Fruit fly (Drosophila melanogaster) whole organism, adult: ENCODE data around the gene Ufd1.

Experiments
- CG11617 ChIP-seq: fragments of 200-800 bp; sonication (Bioruptor generic); optimal IDR thresholded peaks from 2 replicates; lab custom pipeline; 2017; ENCODE audit warnings: mild to moderate bottlenecking, missing biosample characterization, missing genetic modification reagents, missing genetic modification characterization
- CG12768 ChIP-seq: fragments of 200-800 bp; sonication (Bioruptor generic); optimal IDR thresholded peaks from 2 replicates; lab custom pipeline; 2017; ENCODE audit warnings: missing biosample characterization, missing genetic modification characterization, mild to moderate bottlenecking, moderate library complexity, missing genetic modification reagents
- CG14711 ChIP-seq: fragments of 200-800 bp; sonication (Bioruptor generic); optimal IDR thresholded peaks from 2 replicates; lab custom pipeline; 2018; ENCODE audit warnings: missing biosample characterization, mild to moderate bottlenecking, missing genetic modification characterization, moderate library complexity
- CG1620 ChIP-seq: fragments of 200-800 bp; sonication (Bioruptor generic); optimal IDR thresholded peaks from 2 replicates; lab custom pipeline; 2016; ENCODE audit warnings: missing biosample characterization, missing genetic modification characterization
- CG33017 ChIP-seq: fragments of 200-800 bp; sonication (Bioruptor generic); optimal IDR thresholded peaks from 2 replicates; lab custom pipeline; 2018; ENCODE audit warnings: missing biosample characterization, mild to moderate bottlenecking, missing genetic modification characterization, moderate library complexity
- CG5204 ChIP-seq: fragments of 200-800 bp; sonication (Bioruptor generic); optimal IDR thresholded peaks from 2 replicates; lab custom pipeline; 2016; ENCODE audit warnings: missing biosample characterization, missing genetic modification characterization
- CG7045 ChIP-seq: fragments of 200-800 bp; sonication (Bioruptor generic); optimal IDR thresholded peaks from 2 replicates; lab custom pipeline; 2017; ENCODE audit warnings: missing biosample characterization, mild to moderate bottlenecking, missing genetic modification characterization
- CG7101 ChIP-seq: fragments of 200-800 bp; sonication (Bioruptor generic); optimal IDR thresholded peaks from 2 replicates; lab custom pipeline; 2018; ENCODE audit warnings: missing biosample characterization, mild to moderate bottlenecking, missing genetic modification characterization, moderate library complexity
- Clk ChIP-seq: fragments of 200-800 bp; sonication (Bioruptor generic); optimal IDR thresholded peaks from 2 replicates; lab custom pipeline; 2017; ENCODE audit warnings: missing biosample characterization, missing genetic modification characterization
- Crg-1 ChIP-seq: fragments of 200-800 bp; sonication (Bioruptor generic); optimal IDR thresholded peaks from 2 replicates; lab custom pipeline; 2016; ENCODE audit warnings: missing biosample characterization, missing genetic modification characterization
- Hr96 ChIP-seq: fragments of 200-800 bp; sonication (Bioruptor generic); optimal IDR thresholded peaks from 2 replicates; lab custom pipeline; 2016; ENCODE audit warnings: missing biosample characterization, missing genetic modification characterization
- Mnt ChIP-seq: fragments of 200-800 bp; sonication (Bioruptor generic); optimal IDR thresholded peaks from 2 replicates; lab custom pipeline; 2016; ENCODE audit warnings: missing biosample characterization, mild to moderate bottlenecking, missing genetic modification characterization
- bab1 ChIP-seq: fragments of 200-800 bp; sonication (Bioruptor generic); optimal IDR thresholded peaks from 3 replicates; lab custom pipeline; 2019; ENCODE audit warnings: missing biosample characterization, mild to moderate bottlenecking, missing genetic modification characterization, moderate library complexity
- cic ChIP-seq: fragments of 200-800 bp; sonication (Bioruptor generic); optimal IDR thresholded peaks from 2 replicates; lab custom pipeline; 2017; ENCODE audit warnings: missing biosample characterization, mild to moderate bottlenecking, missing genetic modification characterization, moderate library complexity
- cnc ChIP-seq, 2 experiments: fragments of >200 bp; optimal IDR thresholded peaks; 2 replicates each; lab custom pipeline; 2017
- kay ChIP-seq: fragments of 200-800 bp; sonication (Bioruptor generic); peaks from one replicate; lab custom pipeline; 2016; ENCODE audit warnings: missing biosample characterization, missing genetic modification characterization, borderline replicate concordance
- ovo ChIP-seq: fragments of 200-800 bp; sonication (Bioruptor generic); optimal IDR thresholded peaks from 2 replicates; lab custom pipeline; 2016; ENCODE audit warnings: missing biosample characterization, missing genetic modification characterization
- pad ChIP-seq: fragments of 200-800 bp; sonication (Bioruptor generic); optimal IDR thresholded peaks from 3 replicates; lab custom pipeline; 2017; ENCODE audit warnings: missing biosample characterization, missing genetic modification characterization, mild to moderate bottlenecking, moderate library complexity, missing genetic modification reagents
- tj ChIP-seq: fragments of 200-800 bp; sonication (Bioruptor generic); optimal IDR thresholded peaks from 3 replicates; lab custom pipeline; 2017; ENCODE audit warnings: missing biosample characterization, mild to moderate bottlenecking, missing genetic modification characterization, moderate library complexity
- toe ChIP-seq: fragments of 200-800 bp; sonication (Bioruptor generic); optimal IDR thresholded peaks from 2 replicates; lab custom pipeline; 2016; ENCODE audit warnings: missing biosample characterization, missing genetic modification characterization

The Ufd1 gene

DNA sequence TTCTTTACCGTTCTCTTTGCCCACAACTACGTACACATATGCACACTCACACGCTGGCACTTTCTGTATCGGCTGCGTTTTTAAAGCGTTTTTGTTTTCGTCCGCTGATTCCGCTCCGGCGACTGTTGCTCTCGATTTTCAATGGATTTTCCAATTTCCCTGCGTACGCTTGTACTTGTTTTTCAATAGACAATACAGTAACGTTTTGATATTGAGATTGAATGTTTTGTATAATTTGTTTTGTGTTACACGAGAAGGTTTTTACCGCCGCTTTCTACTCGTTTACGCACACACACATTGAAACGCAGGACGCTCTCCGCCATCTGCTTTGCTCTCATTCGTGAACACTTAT is 30.4 kb downstream of the Ufd1 start:
- TF ChIP-seq toe: no peak
- peak; percentile 3 for TF ChIP-seq cic (GFP tag; lab: Kevin White, UChicago)
- no peak for TF ChIP-seq bab1 (GFP tag; lab: Kevin White, UChicago)
- TF ChIP-seq Crg-1: no peak
- TF ChIP-seq CG5204: no peak
- TF ChIP-seq CG12768: no peak

DNA sequence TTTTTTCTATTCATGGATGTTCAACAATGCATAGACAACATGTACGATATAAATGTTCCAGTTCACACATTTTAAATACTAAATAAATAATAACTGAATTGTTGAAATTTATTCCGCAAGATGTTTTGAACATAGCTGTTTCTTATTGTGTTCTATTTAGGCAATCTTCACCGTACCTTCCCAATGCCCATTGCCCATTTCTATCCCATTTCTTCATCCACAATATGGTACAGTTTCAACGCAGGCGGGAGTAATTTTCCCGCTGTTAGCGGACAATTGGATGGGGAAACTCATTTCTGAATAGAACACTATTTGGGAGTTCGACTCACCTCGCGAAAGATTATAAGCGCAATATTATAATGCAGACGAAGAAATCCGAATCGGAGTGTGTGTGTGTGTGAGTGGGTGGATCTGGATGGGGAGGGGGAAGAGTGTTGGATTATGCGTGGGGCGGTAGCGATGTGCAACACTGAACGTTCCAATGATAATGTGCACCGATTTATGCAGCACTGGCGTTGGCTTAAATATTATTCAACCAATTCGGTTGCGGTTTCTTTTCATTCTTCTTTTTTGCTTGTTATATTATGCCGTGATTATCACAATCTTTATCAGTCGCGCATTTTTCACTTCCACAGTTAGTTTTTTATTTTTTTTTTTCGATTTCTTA is 30.9 kb downstream of the Ufd1 start:
- TF ChIP-seq CG12768 (peak; percentile 82), bab1 (GFP tag; lab: Kevin White, UChicago) (no peak), tj (GFP tag; lab: Kevin White, UChicago) (peak; percentile 51), pad (GFP tag; lab: Kevin White, UChicago) (peak; percentile 76), CG1620 (peak; percentile 79), ovo (GFP tag; lab: Kevin White, UChicago) (peak; percentile 7), Mnt (GFP tag; lab: Kevin White, UChicago) (peak; percentile 70), Crg-1 (peak; percentile 90), Hr96 (GFP tag; lab: Kevin White, UChicago) (peak; percentile 81), Clk (peak; percentile 53), cnc (optimal IDR thresholded peaks at IDR 0.05; lab: Kevin White, UChicago) (no peak), cic (GFP tag; lab: Kevin White, UChicago) (peak; percentile 82), kay (GFP tag; lab: Kevin White, UChicago) (peak; percentile 6), CG5204 (peak; percentile 24), CG11617 (GFP tag; lab: Kevin White, UChicago) (peak; percentile 63), CG7101 (tag; lab: Kevin White, UChicago) (peak; percentile 78), CG33017 (tag; lab: Kevin White, UChicago) (peak; percentile 50), CG14711 (tag; lab: Kevin White, UChicago) (peak; percentile 54), toe (peak; percentile 75), CG7045 (GFP tag; lab: Kevin White, UChicago) (peak; percentile 56)

DNA sequence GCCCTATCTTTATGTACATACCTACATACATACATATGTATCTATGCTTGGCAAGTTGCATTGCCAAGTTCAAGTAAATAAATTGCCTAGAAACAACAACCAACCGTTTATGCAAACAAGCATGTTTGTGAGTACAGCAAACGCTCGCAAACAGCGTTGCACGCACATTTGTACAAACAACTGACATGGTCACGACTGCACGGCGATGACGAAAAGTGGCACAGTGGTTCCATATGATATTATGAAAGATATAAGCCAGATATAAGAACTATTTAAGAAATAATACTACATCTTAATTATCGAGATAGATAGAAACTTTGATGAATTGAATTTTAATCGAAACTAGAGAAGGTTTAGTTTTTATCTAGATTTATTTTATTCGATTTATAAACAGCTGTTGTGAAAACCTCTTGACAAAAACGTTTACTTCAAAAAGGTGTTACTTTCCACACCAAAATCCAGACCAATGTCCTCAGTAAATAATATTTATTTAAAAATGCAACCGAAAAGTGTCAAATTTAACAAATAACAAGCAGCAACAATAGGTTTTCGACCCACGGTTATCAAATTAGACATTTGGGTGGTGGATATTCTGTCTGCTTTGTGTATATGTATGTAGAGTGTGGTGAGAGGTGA is 33.1 kb downstream of the Ufd1 start:
- TF ChIP-seq ovo (GFP tag; lab: Kevin White, UChicago) (no peak), CG11617 (GFP tag; lab: Kevin White, UChicago) (peak; percentile 77), cnc (optimal IDR thresholded peaks at IDR 0.05; lab: Kevin White, UChicago) (no peak), CG12768 (no peak), CG14711 (tag; lab: Kevin White, UChicago) (peak; percentile 29), CG7101 (tag; lab: Kevin White, UChicago) (peak; percentile 47), toe (no peak), kay (GFP tag; lab: Kevin White, UChicago) (peak; percentile 86), tj (GFP tag; lab: Kevin White, UChicago) (peak; percentile 63), CG33017 (tag; lab: Kevin White, UChicago) (peak; percentile 48), bab1 (GFP tag; lab: Kevin White, UChicago) (peak; percentile 59), cic (GFP tag; lab: Kevin White, UChicago) (no peak), pad (GFP tag; lab: Kevin White, UChicago) (peak; percentile 15), Hr96 (GFP tag; lab: Kevin White, UChicago) (no peak), Clk (no peak), CG5204 (peak; percentile 50), CG7045 (GFP tag; lab: Kevin White, UChicago) (peak; percentile 39), Mnt (GFP tag; lab: Kevin White, UChicago) (no peak), CG1620 (no peak), Crg-1 (no peak)

DNA sequence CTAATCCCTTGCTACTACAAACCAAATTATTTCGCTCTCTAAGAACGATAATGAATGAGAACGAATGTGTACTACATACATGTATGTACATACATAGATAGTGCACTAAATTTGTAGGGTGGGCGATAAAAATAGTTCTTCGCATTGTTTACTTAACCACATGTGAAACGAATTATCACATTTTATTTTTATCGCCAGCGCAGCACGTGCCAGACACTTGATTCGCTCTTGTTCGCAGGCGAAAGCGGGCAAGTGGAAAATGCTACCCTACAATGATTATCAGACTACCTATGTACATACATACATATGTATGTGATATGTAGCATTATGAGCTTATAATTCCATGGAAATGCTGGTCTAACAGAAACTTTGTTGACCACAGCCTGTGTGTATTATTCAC is 37.2 kb downstream of the Ufd1 start:
- peak; percentile 73 for TF ChIP-seq Mnt (GFP tag; lab: Kevin White, UChicago)
- peak; percentile 26 for TF ChIP-seq cic (GFP tag; lab: Kevin White, UChicago)
- no peak for TF ChIP-seq CG1620
- TF ChIP-seq CG14711 (tag; lab: Kevin White, UChicago): peak; percentile 7

DNA sequence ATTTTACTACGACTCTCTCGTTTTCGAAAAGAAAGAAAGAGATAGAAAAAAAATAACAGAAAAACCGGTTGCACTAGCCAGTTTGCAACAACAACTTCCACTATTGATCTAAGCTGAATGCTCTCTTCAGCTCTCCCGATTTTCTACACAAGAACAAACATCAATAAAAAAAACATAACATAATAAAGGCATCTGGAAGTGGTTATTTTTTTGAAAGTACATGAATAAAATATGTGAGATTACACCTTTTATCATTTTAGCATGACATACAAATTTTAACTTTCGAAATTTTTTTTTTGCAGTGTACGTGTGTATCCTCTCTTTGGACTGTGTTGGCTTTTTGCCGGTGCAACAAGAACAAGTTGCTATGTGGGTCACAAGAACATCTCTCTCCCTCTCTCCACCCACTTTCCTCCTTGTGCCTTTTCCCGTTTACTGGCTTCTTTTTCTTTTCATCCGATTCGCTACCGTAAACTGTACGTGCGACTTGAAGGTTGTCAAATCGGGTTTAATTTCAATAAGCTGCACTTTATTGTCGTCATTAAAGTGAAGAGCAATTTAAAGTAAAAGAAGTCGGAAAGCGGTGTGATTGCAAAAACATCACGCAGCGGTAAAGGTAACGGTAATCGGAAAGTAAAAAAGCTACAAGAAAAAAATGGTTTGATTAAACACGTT is 38.3 kb downstream of the Ufd1 start:
- TF ChIP-seq ovo (GFP tag; lab: Kevin White, UChicago): no peak
- TF ChIP-seq Crg-1: peak; percentile 93
- peak; percentile 93 for TF ChIP-seq CG1620
- TF ChIP-seq cnc (optimal IDR thresholded peaks at IDR 0.05; lab: Kevin White, UChicago): no peak
- no peak for TF ChIP-seq toe
- peak; percentile 94 for TF ChIP-seq CG7101 (tag; lab: Kevin White, UChicago)
- peak; percentile 85 for TF ChIP-seq pad (GFP tag; lab: Kevin White, UChicago)
- TF ChIP-seq bab1 (GFP tag; lab: Kevin White, UChicago): peak; percentile 96
- TF ChIP-seq Hr96 (GFP tag; lab: Kevin White, UChicago): no peak
- TF ChIP-seq cic (GFP tag; lab: Kevin White, UChicago): peak; percentile 82
- TF ChIP-seq CG33017 (tag; lab: Kevin White, UChicago): peak; percentile 96
- TF ChIP-seq CG5204: no peak
- peak; percentile 86 for TF ChIP-seq kay (GFP tag; lab: Kevin White, UChicago)
- TF ChIP-seq CG12768: peak; percentile 97
- TF ChIP-seq CG7045 (GFP tag; lab: Kevin White, UChicago): peak; percentile 94
- peak; percentile 88 for TF ChIP-seq Clk
- TF ChIP-seq CG11617 (GFP tag; lab: Kevin White, UChicago): peak; percentile 95
- TF ChIP-seq CG14711 (tag; lab: Kevin White, UChicago): peak; percentile 93
- TF ChIP-seq tj (GFP tag; lab: Kevin White, UChicago): peak; percentile 79
- TF ChIP-seq Mnt (GFP tag; lab: Kevin White, UChicago): peak; percentile 65
